Comparison of ENCODE assay signal across 3 fruit fly cellular contexts in genomic region chr2L:12365964-12366482, dm6.
A peak's percentile ranks its signal among the peaks of the same experiment; 100 is the strongest.
TF ChIP-seq lines count a peak whose summit lies in the region.

No protein-coding gene starts in this region.

TF ChIP-seq in whole organism, adult, 20 proteins besides CTCF, POLR2A, EP300 and RAD21 (continued from another document):
- peak; percentile 71 for TF ChIP-seq CG33017 (tag; optimal IDR thresholded peaks at IDR 0.05; lab: Kevin White, UChicago)
- TF ChIP-seq CG11617 (GFP tag; optimal IDR thresholded peaks at IDR 0.05; lab: Kevin White, UChicago), result peak; percentile 49
- peak; percentile 33 for TF ChIP-seq ovo (GFP tag; optimal IDR thresholded peaks at IDR 0.05; lab: Kevin White, UChicago)

TF ChIP-seq in whole organism, embryonic, 481 proteins besides CTCF, POLR2A, EP300 and RAD21 (continued from another document and continues in another):
- TF ChIP-seq slp2 (GFP tag; optimal IDR thresholded peaks at IDR 0.05; lab: Kevin White, UChicago) (no peak), Nf-YB (GFP tag; optimal IDR thresholded peaks at IDR 0.05; lab: Kevin White, UChicago) (peak; percentile 59), tgo (GFP tag; IDR thresholded peaks at IDR 0.05; lab: Robert Waterston, UW) (no peak), cg (GFP tag; optimal IDR thresholded peaks at IDR 0.05; lab: Kevin White, UChicago) (peak; percentile 25), Dbx (GFP tag; IDR thresholded peaks at IDR 0.05; lab: Robert Waterston, UW) (peak; percentile 43; the same call in 1 of the 3 replicates), CG12299 (tag; optimal IDR thresholded peaks at IDR 0.05; lab: Kevin White, UChicago) (no peak), Ssrp (tag; optimal IDR thresholded peaks at IDR 0.05; lab: Kevin White, UChicago) (no peak), eyg (GFP tag; optimal IDR thresholded peaks at IDR 0.05; lab: Kevin White, UChicago) (no peak), ac (GFP tag; optimal IDR thresholded peaks at IDR 0.05; lab: Kevin White, UChicago) (peak; percentile 32), CG3407 (GFP tag; optimal IDR thresholded peaks at IDR 0.05; lab: Kevin White, UChicago) (peak; percentile 44), CG7963 (GFP tag; IDR thresholded peaks at IDR 0.05; lab: Robert Waterston, UW; ENCODE audit: partially characterized antibody) (no peak), btn (GFP tag; optimal IDR thresholded peaks at IDR 0.05; lab: Kevin White, UChicago) (no peak), CG14441 (GFP tag; IDR thresholded peaks at IDR 0.05; lab: Robert Waterston, UW) (peak; percentile 17; the same call in 1 of the 2 replicates), cad (GFP tag; optimal IDR thresholded peaks at IDR 0.05; lab: Kevin White, UChicago) (no peak), CG4854 (GFP tag; optimal IDR thresholded peaks at IDR 0.05; lab: Kevin White, UChicago) (no peak), fd102C (GFP tag; optimal IDR thresholded peaks at IDR 0.05; lab: Kevin White, UChicago) (no peak), Hmx (GFP tag; optimal IDR thresholded peaks at IDR 0.05; lab: Kevin White, UChicago) (no peak), Tbp (GFP tag; optimal IDR thresholded peaks at IDR 0.05; lab: Kevin White, UChicago) (no peak), CoRest (tag; optimal IDR thresholded peaks at IDR 0.05; lab: Kevin White, UChicago) (peak; percentile 26), crc (GFP tag; optimal IDR thresholded peaks at IDR 0.05; lab: Kevin White, UChicago) (no peak), HmgZ (tag; optimal IDR thresholded peaks at IDR 0.05; lab: Kevin White, UChicago) (peak; percentile 9), lov (optimal IDR thresholded peaks at IDR 0.05; lab: Kevin White, UChicago) (no peak), lov (GFP tag; IDR thresholded peaks at IDR 0.05; lab: Robert Waterston, UW) (no peak), nau (GFP tag; optimal IDR thresholded peaks at IDR 0.05; lab: Kevin White, UChicago) (peak; percentile 64), CG15479 (GFP tag; optimal IDR thresholded peaks at IDR 0.05; lab: Kevin White, UChicago) (peak; percentile 42), vvl (GFP tag; IDR thresholded peaks at IDR 0.05; lab: Robert Waterston, UW) (peak; percentile 67; the same call in 1 of the 2 replicates), psq (GFP tag; optimal IDR thresholded peaks at IDR 0.05; lab: Kevin White, UChicago) (no peak), NC2α (GFP tag; optimal IDR thresholded peaks at IDR 0.05; lab: Kevin White, UChicago) (no peak), wdn (GFP tag; IDR thresholded peaks at IDR 0.05; lab: Robert Waterston, UW) (no peak), sqz (GFP tag; optimal IDR thresholded peaks at IDR 0.05; lab: Kevin White, UChicago) (peak; percentile 57), tna (GFP tag; IDR thresholded peaks at IDR 0.05; lab: Robert Waterston, UW; ENCODE audit: partially characterized antibody) (no peak), Deaf1 (tag; optimal IDR thresholded peaks at IDR 0.05; lab: Kevin White, UChicago) (peak; percentile 94), pho (GFP tag; optimal IDR thresholded peaks at IDR 0.05; lab: Kevin White, UChicago) (no peak), B-H2 (GFP tag; optimal IDR thresholded peaks at IDR 0.05; lab: Kevin White, UChicago) (no peak), CHES-1-like (GFP tag; optimal IDR thresholded peaks at IDR 0.05; lab: Kevin White, UChicago) (no peak), CG17568 (GFP tag; optimal IDR thresholded peaks at IDR 0.05; lab: Kevin White, UChicago) (peak; percentile 66), trem (tag; optimal IDR thresholded peaks at IDR 0.05; lab: Kevin White, UChicago) (no peak), Bteb2 (GFP tag; optimal IDR thresholded peaks at IDR 0.05; lab: Kevin White, UChicago) (no peak), CG14710 (tag; optimal IDR thresholded peaks at IDR 0.05; lab: Kevin White, UChicago) (peak; percentile 18), CG31224 (GFP tag; IDR thresholded peaks at IDR 0.05; lab: Robert Waterston, UW) (no peak), CG2712 (tag; optimal IDR thresholded peaks at IDR 0.05; lab: Kevin White, UChicago) (peak; percentile 2), CG17802 (tag; optimal IDR thresholded peaks at IDR 0.05; lab: Kevin White, UChicago) (no peak), bigmax (GFP tag; optimal IDR thresholded peaks at IDR 0.05; lab: Kevin White, UChicago) (no peak), CG13287 (GFP tag; IDR thresholded peaks at IDR 0.05; lab: Robert Waterston, UW; ENCODE audit: partially characterized antibody) (peak; percentile 53; the same call in 1 of the 2 replicates), Sry-β (GFP tag; optimal IDR thresholded peaks at IDR 0.05; lab: Kevin White, UChicago) (no peak), CG10147 (GFP tag; optimal IDR thresholded peaks at IDR 0.05; lab: Kevin White, UChicago) (no peak), onecut (GFP tag; IDR thresholded peaks at IDR 0.05; lab: Robert Waterston, UW) (peak; percentile 26; the same call in 1 of the 2 replicates), HLHmδ (GFP tag; optimal IDR thresholded peaks at IDR 0.05; lab: Kevin White, UChicago) (no peak), CG12744 (GFP tag; optimal IDR thresholded peaks at IDR 0.05; lab: Kevin White, UChicago) (no peak), yki (optimal IDR thresholded peaks at IDR 0.05; lab: Kevin White, UChicago) (peak; percentile 55), Poxn (GFP tag; IDR thresholded peaks at IDR 0.05; lab: Robert Waterston, UW) (no peak), CG3838 (GFP tag; optimal IDR thresholded peaks at IDR 0.05; lab: Kevin White, UChicago) (no peak), gce (GFP tag; IDR thresholded peaks at IDR 0.05; lab: Robert Waterston, UW) (no peak), Usf (GFP tag; optimal IDR thresholded peaks at IDR 0.05; lab: Kevin White, UChicago) (no peak), CG12391 (tag; optimal IDR thresholded peaks at IDR 0.05; lab: Kevin White, UChicago) (no peak), sens (GFP tag; lab: Kevin White, UChicago) (peak; percentile 70), Trl (optimal IDR thresholded peaks at IDR 0.05; lab: Kevin White, UChicago) (peak; percentile 87 to 88), Trl (GFP tag; optimal IDR thresholded peaks at IDR 0.05; lab: Kevin White, UChicago) (peak; percentile 43), dati (GFP tag; IDR thresholded peaks at IDR 0.05; lab: Robert Waterston, UW) (no peak), CG5953 (GFP tag; IDR thresholded peaks at IDR 0.05; lab: Robert Waterston, UW) (no peak), CG12942 (GFP tag; optimal IDR thresholded peaks at IDR 0.05; lab: Kevin White, UChicago) (no peak), danr (GFP tag; IDR thresholded peaks at IDR 0.05; lab: Robert Waterston, UW) (no peak), stwl (tag; optimal IDR thresholded peaks at IDR 0.05; lab: Kevin White, UChicago) (peak; percentile 14), CG9727 (GFP tag; optimal IDR thresholded peaks at IDR 0.05; lab: Kevin White, UChicago) (peak; percentile 1), mirr (GFP tag; optimal IDR thresholded peaks at IDR 0.05; lab: Kevin White, UChicago) (peak; percentile 90), CG2129 (GFP tag; IDR thresholded peaks at IDR 0.05; lab: Robert Waterston, UW; ENCODE audit: partially characterized antibody) (no peak)

TF ChIP-seq in whole organism, prepupa, 60 proteins besides CTCF, POLR2A, EP300 and RAD21 (continued from another document):
- TF ChIP-seq CG9139 (GFP tag; optimal IDR thresholded peaks at IDR 0.05; lab: Kevin White, UChicago), result peak; percentile 6
- TF ChIP-seq CG15336 (GFP tag; IDR thresholded peaks at IDR 0.05; lab: Robert Waterston, UW), result peak; percentile 58; the same call in 1 of the 2 replicates
- TF ChIP-seq CG6854 (GFP tag; optimal IDR thresholded peaks at IDR 0.05; lab: Kevin White, UChicago), result no peak
- TF ChIP-seq CG1621 (tag; optimal IDR thresholded peaks at IDR 0.05; lab: Kevin White, UChicago), result peak; percentile 46
- TF ChIP-seq Smox (GFP tag; optimal IDR thresholded peaks at IDR 0.05; lab: Kevin White, UChicago), result no peak
- peak; percentile 0 for TF ChIP-seq CG10669 (GFP tag; optimal IDR thresholded peaks at IDR 0.05; lab: Kevin White, UChicago)
- peak; percentile 7 for TF ChIP-seq CG6808 (GFP tag; optimal IDR thresholded peaks at IDR 0.05; lab: Kevin White, UChicago)
- peak; percentile 8 for TF ChIP-seq CG32006 (GFP tag; optimal IDR thresholded peaks at IDR 0.05; lab: Kevin White, UChicago)
- peak; percentile 51 for TF ChIP-seq CG6276 (GFP tag; optimal IDR thresholded peaks at IDR 0.05; lab: Kevin White, UChicago)
- peak; percentile 59; the same call in 1 of the 3 replicates for TF ChIP-seq CG6163 (GFP tag; IDR thresholded peaks at IDR 0.05; lab: Robert Waterston, UW)
- peak; percentile 67 for TF ChIP-seq eg (GFP tag; IDR thresholded peaks at IDR 0.05; lab: Robert Waterston, UW)
